Worm (Caenorhabditis elegans): ENCODE data around the gene C50B6.7.

DNA sequence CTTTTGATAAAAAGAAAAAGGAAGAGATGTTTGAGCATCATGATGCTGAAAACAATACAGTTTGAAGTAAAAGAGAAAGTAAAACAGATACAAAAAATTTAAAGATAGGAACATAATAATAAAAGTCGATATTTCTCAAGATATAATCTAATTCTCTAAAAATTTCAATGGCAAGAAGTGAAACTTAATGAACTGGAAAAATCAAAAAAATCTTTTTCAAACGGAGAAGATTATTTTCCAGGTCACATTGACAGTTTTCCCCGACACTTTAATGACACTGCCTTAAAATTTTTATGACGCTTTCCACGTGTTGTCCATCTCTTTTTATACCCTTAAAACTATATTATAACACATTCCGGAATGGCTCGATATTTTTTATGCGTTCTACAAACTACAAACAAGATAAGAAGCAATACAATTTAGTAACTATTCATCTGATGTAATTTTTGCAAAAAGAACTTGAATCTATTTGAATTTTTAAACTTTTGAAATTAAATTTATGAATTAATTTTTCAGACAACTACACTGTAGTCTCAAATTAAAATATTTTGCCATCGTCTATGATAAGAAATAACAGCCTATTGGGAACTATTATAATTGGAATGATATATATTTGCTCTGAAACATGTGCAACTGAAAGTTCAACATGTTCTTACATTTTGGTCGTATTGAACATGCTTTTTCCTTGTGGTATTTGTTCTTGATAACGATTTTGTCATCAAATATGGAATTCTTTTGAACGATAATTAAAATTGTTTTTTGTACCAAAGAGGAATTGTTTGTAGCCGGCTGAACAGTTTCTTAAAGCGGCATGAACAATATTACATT lies at the start of gene C50B6.7:
- TF ChIP-seq snpc-4 (tag; optimal IDR thresholded peaks at IDR 0.05): no peak
- TF ChIP-seq blmp-1 (tag; optimal IDR thresholded peaks at IDR 0.05): no peak
- TF ChIP-seq nhr-28 (tag; optimal IDR thresholded peaks at IDR 0.05): no peak
- TF ChIP-seq nhr-76 (tag; optimal IDR thresholded peaks at IDR 0.05): no peak
- no peak for TF ChIP-seq tbx-8 (GFP tag; optimal IDR thresholded peaks at IDR 0.05)
- no peak for TF ChIP-seq lsy-2 (tag; optimal IDR thresholded peaks at IDR 0.05)
- no peak for TF ChIP-seq ceh-43 (GFP tag; optimal IDR thresholded peaks at IDR 0.05)
- no peak for TF ChIP-seq pha-4 (tag; optimal IDR thresholded peaks at IDR 0.05)
- TF ChIP-seq mls-2 (tag; optimal IDR thresholded peaks at IDR 0.05): no peak
- TF ChIP-seq mab-5 (tag; optimal IDR thresholded peaks at IDR 0.05): no peak

Data from whole organism, mixed stage, embryonic.